Worm (Caenorhabditis elegans) whole organism, L1 larva: Measurements from ENCODE around the gene srb-18.

Experiments
- F16B12.6 ChIP-seq: fragments of 150-350 bp; optimal IDR thresholded peaks from 2 replicates; lab custom pipeline; 2014; ENCODE audit warnings: missing biosample characterization, missing genetic modification characterization
- aha-1 ChIP-seq: fragments of 150-350 bp; optimal IDR thresholded peaks from 2 replicates; lab custom pipeline; 2014; ENCODE audit warnings: missing biosample characterization, missing genetic modification characterization
- ama-1 ChIP-seq: fragments of 150-350 bp; optimal IDR thresholded peaks from 2 replicates; lab custom pipeline; 2014
- ceh-63 ChIP-seq: fragments of 200-800 bp; sonication (Bioruptor generic); optimal IDR thresholded peaks from 2 replicates; lab custom pipeline; 2018; ENCODE audit warnings: mild to moderate bottlenecking, missing genetic modification characterization, missing compliant biosample characterization
- ceh-8 ChIP-seq: fragments of 200-800 bp; sonication (Bioruptor generic); optimal IDR thresholded peaks from 2 replicates; lab custom pipeline; 2018; ENCODE audit warnings: mild to moderate bottlenecking, missing genetic modification characterization, moderate library complexity, missing compliant biosample characterization
- ceh-82 ChIP-seq, 3 experiments: fragments of 150-350 bp in 1 of 3; sonication (generic microtip) in 2 of 3; optimal IDR thresholded peaks; 2 replicates each; lab custom pipeline; 2014 to 2017; ENCODE audit warnings: missing biosample characterization in 3 of 3, missing genetic modification characterization in 3 of 3
- ceh-88 ChIP-seq: fragments of 200-800 bp; sonication (Bioruptor generic); IDR thresholded peaks from 2 replicates; pipeline ENCODE4 v1.3.6; 2022; ENCODE audit warnings: missing genetic modification characterization, missing compliant biosample characterization
- ceh-90 ChIP-seq: sonication (generic microtip); optimal IDR thresholded peaks from 2 replicates; lab custom pipeline; 2016; ENCODE audit warnings: missing genetic modification characterization, missing compliant biosample characterization
- dpl-1 ChIP-seq, 3 experiments: fragments of 150-350 bp in 2 of 3; sonication (generic microtip) in 1 of 3; optimal IDR thresholded peaks; 2 replicates each; lab custom pipeline; 2014 to 2017; ENCODE audit warnings: missing biosample characterization in 3 of 3, missing genetic modification characterization in 3 of 3, missing genetic modification reagents in 3 of 3
- efl-1 ChIP-seq, 4 experiments: fragments of 150-350 bp; optimal IDR thresholded peaks in 3 of 4; peaks in 1 of 4; 1 replicate in 1 of 4; 2 replicates in 3 of 4; lab custom pipeline; 2014; ENCODE audit warnings: missing biosample characterization in 2 of 4, missing genetic modification characterization in 2 of 4, missing genetic modification reagents in 2 of 4
- efl-3 ChIP-seq: fragments of 200-800 bp; sonication (Bioruptor generic); optimal IDR thresholded peaks from 2 replicates; lab custom pipeline; 2018; ENCODE audit warnings: mild to moderate bottlenecking, missing genetic modification characterization, missing compliant biosample characterization
- egl-13 ChIP-seq: sonication (generic microtip); optimal IDR thresholded peaks from 2 replicates; lab custom pipeline; 2016; ENCODE audit warnings: missing genotype, missing genetic modification reagents, missing genetic modification characterization, missing compliant biosample characterization
- egl-27 ChIP-seq, 2 experiments: fragments of 150-350 bp in 1 of 2; sonication (generic microtip); optimal IDR thresholded peaks; 3 replicates each; lab custom pipeline; 2017 to 2018; ENCODE audit warnings: missing biosample characterization in 2 of 2, missing genetic modification characterization in 2 of 2, missing genetic modification reagents in 2 of 2
- elt-2 ChIP-seq: sonication (generic microtip); optimal IDR thresholded peaks from 2 replicates; lab custom pipeline; 2016; ENCODE audit warnings: missing genetic modification characterization, mild to moderate bottlenecking, inconsistent platforms, missing compliant biosample characterization, missing genetic modification reagents
- ets-5 ChIP-seq: fragments of 200-800 bp; sonication (Bioruptor generic); IDR thresholded peaks from 2 replicates; pipeline ENCODE4 v1.3.6; 2022; ENCODE audit warnings: missing genetic modification characterization, missing compliant biosample characterization
- fkh-10 ChIP-seq: sonication (generic microtip); optimal IDR thresholded peaks from 2 replicates; lab custom pipeline; 2017; ENCODE audit warnings: missing biosample characterization, missing genetic modification reagents, missing genetic modification characterization
- fkh-4 ChIP-seq: sonication (generic microtip); optimal IDR thresholded peaks from 2 replicates; lab custom pipeline; 2016; ENCODE audit warnings: missing compliant biosample characterization, missing genetic modification characterization, borderline replicate concordance
- fos-1 ChIP-seq: fragments of 150-350 bp; optimal IDR thresholded peaks from 2 replicates; lab custom pipeline; 2014; ENCODE audit warnings: missing biosample characterization, missing genetic modification characterization
- grh-1 ChIP-seq: fragments of 200-800 bp; sonication (Bioruptor generic); IDR thresholded peaks from 2 replicates; pipeline ENCODE4 v1.3.6; 2022; ENCODE audit warnings: missing genetic modification reagents, missing genetic modification characterization, missing compliant biosample characterization
- hlh-17 ChIP-seq: fragments of 200-800 bp; sonication (Bioruptor generic); optimal IDR thresholded peaks from 2 replicates; lab custom pipeline; 2018; ENCODE audit warnings: missing genetic modification characterization, mild to moderate bottlenecking, missing compliant biosample characterization, moderate library complexity, borderline replicate concordance
- hlh-4 ChIP-seq: sonication (generic microtip); optimal IDR thresholded peaks from 2 replicates; lab custom pipeline; 2016; ENCODE audit warnings: mild to moderate bottlenecking, missing genetic modification characterization, missing compliant biosample characterization
- hpl-2 ChIP-seq: fragments of 150-350 bp; optimal IDR thresholded peaks from 2 replicates; lab custom pipeline; 2014; ENCODE audit warnings: missing biosample characterization, missing genetic modification reagents, missing genetic modification characterization
- irx-1 ChIP-seq: sonication (generic microtip); optimal IDR thresholded peaks from 2 replicates; lab custom pipeline; 2016; ENCODE audit warnings: missing genetic modification characterization, missing compliant biosample characterization
- isw-1 ChIP-seq: fragments of 200-800 bp; sonication (Bioruptor generic); IDR thresholded peaks from 2 replicates; pipeline ENCODE4 v1.3.6; 2022; ENCODE audit warnings: missing genetic modification characterization, missing compliant biosample characterization
- jun-1 ChIP-seq: fragments of 150-350 bp; optimal IDR thresholded peaks from 2 replicates; lab custom pipeline; 2014; ENCODE audit warnings: missing biosample characterization, missing genetic modification reagents, missing genetic modification characterization
- lin-13 ChIP-seq: fragments of 150-350 bp; optimal IDR thresholded peaks from 2 replicates; lab custom pipeline; 2014; ENCODE audit warnings: missing biosample characterization, missing genetic modification reagents, missing genetic modification characterization
- lin-14 ChIP-seq: fragments of 200-800 bp; sonication (Bioruptor generic); optimal IDR thresholded peaks from 2 replicates; lab custom pipeline; 2018; ENCODE audit warnings: mild to moderate bottlenecking, missing genetic modification characterization, moderate library complexity, missing compliant biosample characterization
- lin-39 ChIP-seq: fragments of 150-350 bp; optimal IDR thresholded peaks from 2 replicates; lab custom pipeline; 2014; ENCODE audit warnings: missing biosample characterization, missing genetic modification reagents, missing genetic modification characterization
- lsy-2 ChIP-seq, 2 experiments: fragments of 150-350 bp; optimal IDR thresholded peaks; 2 replicates each; lab custom pipeline; 2014; ENCODE audit warnings: missing biosample characterization in 2 of 2, missing genetic modification characterization in 2 of 2
- mab-9 ChIP-seq: fragments of 200-800 bp; sonication (Bioruptor generic); IDR thresholded peaks from 2 replicates; pipeline ENCODE4 v1.3.6; 2022; ENCODE audit warnings: missing genetic modification reagents, missing genetic modification characterization, missing compliant biosample characterization
- mef-2 ChIP-seq: fragments of 150-350 bp; optimal IDR thresholded peaks from 2 replicates; lab custom pipeline; 2014; ENCODE audit warnings: missing biosample characterization, missing genetic modification characterization
- mep-1 ChIP-seq: fragments of 150-350 bp; optimal IDR thresholded peaks from 2 replicates; lab custom pipeline; 2014; ENCODE audit warnings: missing biosample characterization, missing genetic modification characterization
- nhr-11 ChIP-seq: fragments of 150-350 bp; optimal IDR thresholded peaks from 2 replicates; lab custom pipeline; 2014; ENCODE audit warnings: missing biosample characterization, missing genetic modification characterization
- nhr-19 ChIP-seq: fragments of 200-800 bp; sonication (Bioruptor generic); conservative IDR thresholded peaks from 2 replicates; pipeline ENCODE4 v1.3.6; 2022; ENCODE audit warnings: missing genetic modification characterization, missing compliant biosample characterization
- nhr-20 ChIP-seq: sonication (generic microtip); optimal IDR thresholded peaks from 2 replicates; lab custom pipeline; 2016; ENCODE audit warnings: mild to moderate bottlenecking, missing genetic modification characterization, missing compliant biosample characterization
- nhr-28 ChIP-seq: fragments of 150-350 bp; optimal IDR thresholded peaks from 2 replicates; lab custom pipeline; 2014; ENCODE audit warnings: missing biosample characterization, missing genetic modification characterization
- nhr-71 ChIP-seq: sonication (generic microtip); optimal IDR thresholded peaks from 2 replicates; lab custom pipeline; 2016; ENCODE audit warnings: mild to moderate bottlenecking, missing genetic modification characterization, moderate library complexity, missing compliant biosample characterization
- nhr-76 ChIP-seq: sonication (generic microtip); optimal IDR thresholded peaks from 2 replicates; lab custom pipeline; 2017; ENCODE audit warnings: missing biosample characterization, missing genetic modification characterization
- nhr-90 ChIP-seq: sonication (generic microtip); optimal IDR thresholded peaks from 2 replicates; lab custom pipeline; 2016; ENCODE audit warnings: mild to moderate bottlenecking, missing genetic modification characterization, missing compliant biosample characterization; ENCODE audit not compliant: poor library complexity
- pag-3 ChIP-seq: sonication (generic microtip); optimal IDR thresholded peaks from 2 replicates; lab custom pipeline; 2017; ENCODE audit warnings: missing genetic modification characterization, mild to moderate bottlenecking, missing compliant biosample characterization, antibody characterized with exemption, borderline replicate concordance; ENCODE audit not compliant: insufficient read depth
- snu-23 ChIP-seq: sonication (generic microtip); optimal IDR thresholded peaks from 2 replicates; lab custom pipeline; 2016; ENCODE audit warnings: missing genetic modification characterization, missing compliant biosample characterization
- sox-4 ChIP-seq: sonication (generic microtip); optimal IDR thresholded peaks from 2 replicates; lab custom pipeline; 2016; ENCODE audit warnings: missing genetic modification characterization, missing compliant biosample characterization
- sptf-1 ChIP-seq: fragments of 150-350 bp; optimal IDR thresholded peaks from 2 replicates; lab custom pipeline; 2014; ENCODE audit warnings: missing biosample characterization, missing genetic modification characterization
- swsn-7 ChIP-seq: sonication (generic microtip); optimal IDR thresholded peaks from 2 replicates; lab custom pipeline; 2016; ENCODE audit warnings: missing genetic modification characterization, missing compliant biosample characterization
- tlp-1 ChIP-seq: fragments of 150-350 bp; optimal IDR thresholded peaks from 2 replicates; lab custom pipeline; 2014; ENCODE audit warnings: missing biosample characterization, missing genetic modification characterization
- unc-130 ChIP-seq: fragments of 150-350 bp; optimal IDR thresholded peaks from 2 replicates; lab custom pipeline; 2017; ENCODE audit warnings: missing biosample characterization, missing genetic modification characterization, inconsistent platforms
- unc-62 ChIP-seq: fragments of 150-350 bp; optimal IDR thresholded peaks from 2 replicates; lab custom pipeline; 2014; ENCODE audit warnings: missing biosample characterization, missing genetic modification reagents, missing genetic modification characterization
- unc-86 ChIP-seq: sonication (generic microtip); optimal IDR thresholded peaks from 2 replicates; lab custom pipeline; 2016; ENCODE audit warnings: missing genetic modification characterization, missing compliant biosample characterization
- unc-98 ChIP-seq: fragments of 200-800 bp; sonication (Bioruptor generic); IDR thresholded peaks from 2 replicates; pipeline ENCODE4 v1.3.6; 2022; ENCODE audit warnings: missing genetic modification characterization, missing compliant biosample characterization
- ztf-11 ChIP-seq, 2 experiments: sonication (generic microtip); optimal IDR thresholded peaks; 2 replicates each; lab custom pipeline; 2016 to 2017; ENCODE audit warnings: missing genetic modification characterization in 2 of 2, missing biosample characterization in 1 of 2, missing compliant biosample characterization in 1 of 2

The srb-18 gene

DNA sequence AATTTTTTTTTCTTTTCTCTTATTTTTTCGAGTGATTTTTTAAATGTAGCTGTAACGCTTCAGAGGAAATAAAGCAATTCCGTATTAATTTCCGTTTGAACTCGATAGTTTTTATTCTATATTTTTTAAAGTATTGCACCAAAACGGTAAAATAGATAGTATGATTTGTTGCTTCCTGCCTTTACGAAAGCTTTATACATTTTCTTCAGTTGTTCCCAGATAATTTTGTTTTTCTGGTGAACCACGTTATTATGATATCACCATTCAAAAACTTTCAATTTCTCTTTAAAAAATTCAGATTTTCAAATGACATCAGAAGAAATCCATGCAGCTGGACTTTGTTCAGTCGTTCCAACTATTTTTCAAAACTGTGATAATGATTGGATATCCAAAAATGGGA lies at the start of gene srb-18:
srb-18 (plus strand) TSS at position 301 of the 400 bp plus-strand sequence.
- TF ChIP-seq hlh-17 (no peak), jun-1 (tag; lab: Kevin White, UChicago) (no peak), nhr-76 (tag; lab: Kevin White, UChicago) (no peak), isw-1 (GFP tag; lab: Robert Waterston, UW) (no peak), sptf-1 (tag; lab: Kevin White, UChicago) (no peak), F16B12.6 (tag; lab: Kevin White, UChicago) (no peak), unc-98 (GFP tag; lab: Robert Waterston, UW) (no peak), tlp-1 (no peak), unc-130 (tag; lab: Kevin White, UChicago) (no peak), nhr-71 (tag; lab: Kevin White, UChicago) (no peak), lin-13 (GFP tag; lab: Kevin White, UChicago) (no peak), mep-1 (tag; lab: Kevin White, UChicago) (no peak), ceh-90 (tag; lab: Kevin White, UChicago) (no peak), fos-1 (tag; lab: Kevin White, UChicago) (no peak), fkh-10 (no peak), egl-27 (tag; optimal IDR thresholded peaks at IDR 0.05; lab: Kevin White, UChicago) (no peak), egl-13 (no peak), ceh-8 (no peak), dpl-1 (GFP tag; optimal IDR thresholded peaks at IDR 0.05; lab: Kevin White, UChicago) (no peak), grh-1 (GFP tag; lab: Robert Waterston, UW) (no peak)

DNA sequence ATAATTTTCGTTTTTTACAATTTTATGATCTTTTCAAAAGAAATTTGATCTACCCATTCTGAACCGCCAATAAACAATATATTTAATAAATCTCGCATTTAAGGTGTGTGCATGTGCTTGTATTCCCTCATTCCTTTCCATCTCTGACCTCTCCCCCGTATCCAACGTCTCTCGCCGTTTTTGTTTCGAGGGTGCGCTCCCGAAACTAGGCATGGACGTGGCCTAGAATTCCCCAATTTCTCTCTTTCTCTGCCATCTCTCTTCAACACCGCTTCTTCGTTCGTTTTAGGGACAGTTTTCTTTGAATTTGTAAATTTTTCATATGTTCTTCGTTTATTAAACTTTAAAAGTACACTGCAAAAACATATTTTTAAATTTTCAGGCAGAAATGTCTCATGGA lies 49.5 kb upstream of the srb-18 start, which contains the start of gene F25E5.1:
F25E5.1 (plus strand) TSS at position 376 of the 400 bp plus-strand sequence.
- TF ChIP-seq ceh-63 (no peak), nhr-11 (tag; lab: Kevin White, UChicago) (no peak), aha-1 (no peak), egl-27 (tag; optimal IDR thresholded peaks at IDR 0.05; lab: Kevin White, UChicago) (no peak), nhr-28 (no peak), tlp-1 (no peak), ceh-88 (GFP tag; lab: Robert Waterston, UW) (no peak), hlh-4 (no peak), hlh-17 (no peak), efl-1 (optimal IDR thresholded peaks at IDR 0.05; lab: Kevin White, UChicago) (peak; percentile 79 to 81), efl-1 (GFP tag; optimal IDR thresholded peaks at IDR 0.05 in 1 of 2; lab: Kevin White, UChicago) (peak; percentile 73 to 93), ztf-11 (tag; optimal IDR thresholded peaks at IDR 0.05; lab: Kevin White, UChicago) (peak in 1 of 2 experiments; percentile 72), ceh-82 (tag; optimal IDR thresholded peaks at IDR 0.05; lab: Kevin White, UChicago) (peak; percentile 42 to 73 (median 65)), egl-13 (peak; percentile 43), snu-23 (peak; percentile 76), swsn-7 (tag; lab: Kevin White, UChicago) (peak; percentile 61), lin-39 (tag; lab: Kevin White, UChicago) (no peak), pag-3 (tag; lab: Kevin White, UChicago) (no peak), ceh-90 (tag; lab: Kevin White, UChicago) (peak; percentile 77), nhr-90 (tag; lab: Kevin White, UChicago) (peak; percentile 61), jun-1 (tag; lab: Kevin White, UChicago) (peak; percentile 2), fkh-4 (tag; lab: Kevin White, UChicago) (peak; percentile 30), nhr-19 (GFP tag; lab: Robert Waterston, UW) (peak; percentile 70), fos-1 (tag; lab: Kevin White, UChicago) (no peak), ama-1 (no peak), lin-14 (GFP tag; lab: Kevin White, UChicago) (peak; percentile 93), sox-4 (tag; lab: Kevin White, UChicago) (peak; percentile 38), efl-3 (GFP tag; lab: Kevin White, UChicago) (no peak), fkh-10 (no peak), unc-86 (peak; percentile 47), mab-9 (0 out of 2 replicates have a peak, but pooled peaks have one; percentile 29), unc-62 (GFP tag; lab: Kevin White, UChicago) (no peak), hpl-2 (GFP tag; lab: Kevin White, UChicago) (no peak), irx-1 (peak; percentile 44), nhr-20 (tag; lab: Kevin White, UChicago) (peak; percentile 71), elt-2 (tag; lab: Kevin White, UChicago) (peak; percentile 33), lsy-2 (tag; optimal IDR thresholded peaks at IDR 0.05; lab: Kevin White, UChicago) (peak; percentile 55 to 75), mef-2 (tag; lab: Kevin White, UChicago) (no peak), ets-5 (GFP tag; lab: Robert Waterston, UW) (no peak)
